Worm (Caenorhabditis elegans) whole organism, mixed stage, embryonic: Measurements from ENCODE around the gene ZK353.2.

Experiments used
- bed-3 ChIP-seq: fragments of 200-800 bp; sonication (Bioruptor generic); optimal IDR thresholded peaks from 3 replicates; lab custom pipeline; 2018; ENCODE audit warnings: mild to moderate bottlenecking, missing genetic modification characterization, moderate library complexity, missing compliant biosample characterization
- elt-3 ChIP-seq: fragments of 150-350 bp; optimal IDR thresholded peaks from 2 replicates; lab custom pipeline; 2014; ENCODE audit warnings: missing biosample characterization, missing genetic modification characterization
- snpc-4 ChIP-seq: fragments of 150-350 bp; optimal IDR thresholded peaks from 2 replicates; lab custom pipeline; 2014; ENCODE audit warnings: missing biosample characterization, missing genetic modification characterization
- unc-62 ChIP-seq: fragments of 150-350 bp; optimal IDR thresholded peaks from 2 replicates; lab custom pipeline; 2014; ENCODE audit warnings: missing biosample characterization, missing genetic modification reagents, missing genetic modification characterization

DNA sequence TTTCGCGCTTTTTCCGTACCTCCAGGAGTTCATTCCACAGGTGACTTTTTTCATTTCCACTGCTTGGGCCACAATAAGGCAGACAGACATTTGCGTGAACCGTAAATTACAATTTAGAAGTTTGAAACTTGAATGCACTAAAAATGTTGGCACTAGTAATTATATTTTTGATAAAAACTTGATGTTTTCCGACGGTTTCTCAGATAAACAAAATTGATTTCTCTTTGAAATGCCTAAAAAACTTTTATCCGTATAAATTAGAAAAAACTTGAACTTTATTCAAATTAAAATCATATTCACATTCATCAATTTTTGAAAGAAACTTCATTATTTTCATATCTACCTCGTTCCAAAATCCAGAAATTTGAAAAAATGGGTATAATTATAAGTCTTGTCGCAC lies 2.8 kb upstream of the ZK353.2 start, which contains the start of gene ZK353.3:
- TF ChIP-seq snpc-4 (tag; lab: Kevin White, UChicago) (no peak), unc-62 (GFP tag; lab: Kevin White, UChicago) (no peak), elt-3 (tag; lab: Kevin White, UChicago) (no peak), bed-3 (GFP tag; lab: Kevin White, UChicago) (no peak)
